Fruit fly (Drosophila melanogaster) whole organism, embryonic: ENCODE data around the gene DCTN1-p150.

Source experiments
- B-H1 ChIP-seq: fragments of 200-800 bp; sonication (Bioruptor generic); IDR thresholded peaks from 3 replicates; pipeline ENCODE4 v1.3.6; 2022; ENCODE audit warnings: missing biosample characterization, missing genetic modification characterization
- Blimp-1 ChIP-seq: fragments of 200-800 bp; sonication (Bioruptor generic); optimal IDR thresholded peaks from 3 replicates; lab custom pipeline; 2018; ENCODE audit warnings: missing biosample characterization, missing genetic modification characterization, mild to moderate bottlenecking, moderate library complexity, missing genetic modification reagents
- CG10274 ChIP-seq: fragments of 200-800 bp; sonication (Bioruptor generic); optimal IDR thresholded peaks from 3 replicates; lab custom pipeline; 2017; ENCODE audit warnings: missing biosample characterization, mild to moderate bottlenecking, missing genetic modification characterization
- CG10321 ChIP-seq: fragments of 200-800 bp; sonication (Bioruptor generic); IDR thresholded peaks from 2 replicates; pipeline ENCODE4 v1.3.6; 2022; ENCODE audit warnings: missing biosample characterization, missing genetic modification characterization
- CG13424 ChIP-seq: fragments of 200-800 bp; sonication (Bioruptor generic); optimal IDR thresholded peaks from 2 replicates; lab custom pipeline; 2019; ENCODE audit warnings: missing biosample characterization, mild to moderate bottlenecking, missing genetic modification characterization, moderate library complexity
- CG14441 ChIP-seq: fragments of 200-800 bp; sonication (Bioruptor generic); IDR thresholded peaks from 2 replicates; pipeline ENCODE4 v1.3.6; 2022; ENCODE audit warnings: missing biosample characterization, missing genetic modification characterization
- CG1602 ChIP-seq: fragments of 200-800 bp; sonication (Bioruptor generic); optimal IDR thresholded peaks from 3 replicates; lab custom pipeline; 2016; ENCODE audit warnings: missing biosample characterization, missing genetic modification characterization
- CG16863 ChIP-seq: fragments of 200-800 bp; sonication (Bioruptor generic); optimal IDR thresholded peaks from 3 replicates; lab custom pipeline; 2016; ENCODE audit warnings: missing biosample characterization, missing genetic modification characterization
- CG17829 ChIP-seq: fragments of 200-800 bp; optimal IDR thresholded peaks from 2 replicates; lab custom pipeline; 2019; ENCODE audit warnings: missing biosample characterization, mild to moderate bottlenecking, missing genetic modification characterization, moderate library complexity
- CG18599 ChIP-seq: fragments of 200-800 bp; sonication (Bioruptor generic); optimal IDR thresholded peaks from 3 replicates; lab custom pipeline; 2017; ENCODE audit warnings: missing biosample characterization, missing genetic modification characterization, mild to moderate bottlenecking, moderate library complexity, missing genetic modification reagents
- CG3281 ChIP-seq: fragments of 200-800 bp; sonication (Bioruptor generic); optimal IDR thresholded peaks from 3 replicates; lab custom pipeline; 2017; ENCODE audit warnings: missing biosample characterization, mild to moderate bottlenecking, missing genetic modification characterization
- CG33213 ChIP-seq: fragments of 200-800 bp; sonication (Bioruptor generic); optimal IDR thresholded peaks from 3 replicates; lab custom pipeline; 2016; ENCODE audit warnings: missing biosample characterization, missing genetic modification characterization
- CG4424 ChIP-seq: fragments of 200-800 bp; sonication (Bioruptor generic); optimal IDR thresholded peaks from 3 replicates; lab custom pipeline; 2016; ENCODE audit warnings: missing biosample characterization, missing genetic modification characterization
- CG4617 ChIP-seq: fragments of 200-800 bp; sonication (Bioruptor generic); optimal IDR thresholded peaks from 3 replicates; lab custom pipeline; 2016; ENCODE audit warnings: missing biosample characterization, missing genetic modification characterization, borderline replicate concordance
- CG7839 ChIP-seq: fragments of 200-800 bp; sonication (Bioruptor generic); optimal IDR thresholded peaks from 3 replicates; lab custom pipeline; 2018; ENCODE audit warnings: missing biosample characterization, mild to moderate bottlenecking, missing genetic modification characterization, moderate library complexity
- CG8924 ChIP-seq: fragments of 200-800 bp; optimal IDR thresholded peaks from 3 replicates; lab custom pipeline; 2019; ENCODE audit warnings: missing biosample characterization, mild to moderate bottlenecking, missing genetic modification characterization, moderate library complexity
- CG9215 ChIP-seq: fragments of 200-800 bp; sonication (Bioruptor generic); IDR thresholded peaks from 2 replicates; pipeline ENCODE4 v1.3.6; 2022; ENCODE audit warnings: missing biosample characterization, missing genetic modification characterization
- CG9797 ChIP-seq: fragments of 200-800 bp; sonication (Bioruptor generic); optimal IDR thresholded peaks from 3 replicates; lab custom pipeline; 2018; ENCODE audit warnings: missing biosample characterization, mild to moderate bottlenecking, missing genetic modification characterization
- CrebB ChIP-seq: fragments of 200-800 bp; sonication (Bioruptor generic); optimal IDR thresholded peaks from 3 replicates; lab custom pipeline; 2018; ENCODE audit warnings: missing biosample characterization, mild to moderate bottlenecking, missing genetic modification characterization
- D ChIP-seq, 2 experiments: fragments of 200-800 bp in 1 of 2; fragments of >200 bp in 1 of 2; sonication (Bioruptor generic) in 1 of 2; optimal IDR thresholded peaks; 2 replicates in 1 of 2; 3 replicates in 1 of 2; lab custom pipeline; 2017; ENCODE audit warnings: mild to moderate bottlenecking in 1 of 2, missing biosample characterization in 1 of 2, missing genetic modification characterization in 1 of 2, missing genetic modification reagents in 1 of 2
- D19B ChIP-seq: fragments of 200-800 bp; sonication (Bioruptor generic); optimal IDR thresholded peaks from 2 replicates; lab custom pipeline; 2017; ENCODE audit warnings: missing biosample characterization, mild to moderate bottlenecking, missing genetic modification characterization
- Dip3 ChIP-seq: fragments of 200-800 bp; sonication (Bioruptor generic); optimal IDR thresholded peaks from 3 replicates; lab custom pipeline; 2016; ENCODE audit warnings: missing biosample characterization, missing genetic modification characterization
- Dp ChIP-seq: fragments of 200-800 bp; sonication (Bioruptor generic); optimal IDR thresholded peaks from 2 replicates; lab custom pipeline; 2018; ENCODE audit warnings: missing biosample characterization, mild to moderate bottlenecking, missing genetic modification characterization, moderate library complexity
- Eip74EF ChIP-seq, 2 experiments: fragments of 200-800 bp in 1 of 2; fragments of >200 bp in 1 of 2; sonication (Bioruptor generic) in 1 of 2; optimal IDR thresholded peaks; 2 replicates each; lab custom pipeline; 2017 to 2019; ENCODE audit warnings: missing biosample characterization in 2 of 2, missing genetic modification characterization in 2 of 2, mild to moderate bottlenecking in 1 of 2, moderate library complexity in 1 of 2
- Ets65A ChIP-seq: fragments of 200-800 bp; sonication (Bioruptor generic); peaks from one replicate; lab custom pipeline; 2016; ENCODE audit warnings: missing biosample characterization, missing genetic modification characterization
- HmgZ ChIP-seq: fragments of 200-800 bp; sonication (Bioruptor generic); optimal IDR thresholded peaks from 2 replicates; lab custom pipeline; 2018; ENCODE audit warnings: missing biosample characterization, mild to moderate bottlenecking, missing genetic modification characterization
- Jarid2 ChIP-seq: fragments of 200-800 bp; sonication (Bioruptor generic); optimal IDR thresholded peaks from 3 replicates; lab custom pipeline; 2017; ENCODE audit warnings: mild to moderate bottlenecking, missing biosample characterization, missing genetic modification reagents, missing genetic modification characterization
- Lim3 ChIP-seq: fragments of 200-800 bp; sonication (Bioruptor generic); IDR thresholded peaks from 2 replicates; pipeline ENCODE4 v1.3.6; 2022; ENCODE audit warnings: missing biosample characterization, missing genetic modification characterization
- Lpt ChIP-seq: fragments of >200 bp; optimal IDR thresholded peaks from 2 replicates; lab custom pipeline; 2018; ENCODE audit warnings: missing biosample characterization, missing genetic modification characterization
- Max ChIP-seq: fragments of 200-800 bp; sonication (Bioruptor generic); optimal IDR thresholded peaks from 2 replicates; lab custom pipeline; 2016; ENCODE audit warnings: missing biosample characterization, mild to moderate bottlenecking, missing genetic modification characterization
- Myb ChIP-seq: fragments of 200-800 bp; sonication (Bioruptor generic); optimal IDR thresholded peaks from 2 replicates; lab custom pipeline; 2016; ENCODE audit warnings: missing biosample characterization, missing genetic modification characterization
- NK7.1 ChIP-seq: fragments of 200-800 bp; sonication (Bioruptor generic); optimal IDR thresholded peaks from 3 replicates; lab custom pipeline; 2016; ENCODE audit warnings: missing biosample characterization, missing genetic modification characterization
- Opbp ChIP-seq: fragments of 200-800 bp; sonication (Bioruptor generic); IDR thresholded peaks from 3 replicates; pipeline ENCODE4 v1.3.6; 2022; ENCODE audit warnings: missing biosample characterization, missing genetic modification characterization; ENCODE audit not compliant: partially characterized antibody
- Scr ChIP-seq: fragments of 200-800 bp; sonication (Bioruptor generic); IDR thresholded peaks from 2 replicates; pipeline ENCODE4 v1.3.6; 2022; ENCODE audit warnings: missing biosample characterization, missing genetic modification characterization; ENCODE audit not compliant: partially characterized antibody
- Taf1 ChIP-seq: fragments of 200-800 bp; sonication (Bioruptor generic); IDR thresholded peaks from 2 replicates; pipeline ENCODE4 v1.3.6; 2022; ENCODE audit warnings: missing biosample characterization, missing genetic modification characterization
- amos ChIP-seq: fragments of 200-800 bp; sonication (Bioruptor generic); IDR thresholded peaks from 2 replicates; pipeline ENCODE4 v1.3.6; 2022; ENCODE audit warnings: missing biosample characterization, missing genetic modification characterization; ENCODE audit not compliant: partially characterized antibody
- dysf ChIP-seq: fragments of 200-800 bp; sonication (Bioruptor generic); IDR thresholded peaks from 3 replicates; pipeline ENCODE4 v1.3.6; 2022; ENCODE audit warnings: missing biosample characterization, missing genetic modification characterization
- ems ChIP-seq: fragments of 200-800 bp; sonication (Bioruptor generic); optimal IDR thresholded peaks from 3 replicates; lab custom pipeline; 2016; ENCODE audit warnings: missing biosample characterization, missing genetic modification characterization
- esg ChIP-seq: fragments of 200-800 bp; sonication (Bioruptor generic); conservative IDR thresholded peaks from 2 replicates; pipeline ENCODE4 v1.3.6; 2022; ENCODE audit warnings: missing biosample characterization, missing genetic modification characterization
- grn ChIP-seq: fragments of 200-800 bp; sonication (Bioruptor generic); optimal IDR thresholded peaks from 3 replicates; lab custom pipeline; 2017; ENCODE audit warnings: missing biosample characterization, missing genetic modification characterization
- mld ChIP-seq: fragments of 200-800 bp; sonication (Bioruptor generic); IDR thresholded peaks from 3 replicates; pipeline ENCODE4 v1.3.6; 2022; ENCODE audit warnings: missing biosample characterization, missing genetic modification characterization; ENCODE audit not compliant: partially characterized antibody
- nerfin-1 ChIP-seq: fragments of 200-800 bp; sonication (Bioruptor generic); optimal IDR thresholded peaks from 3 replicates; lab custom pipeline; 2019; ENCODE audit warnings: missing biosample characterization, mild to moderate bottlenecking, missing genetic modification characterization, moderate library complexity
- nmo ChIP-seq: fragments of 200-800 bp; sonication (Bioruptor generic); optimal IDR thresholded peaks from 2 replicates; lab custom pipeline; 2018; ENCODE audit warnings: missing biosample characterization, mild to moderate bottlenecking, missing genetic modification characterization, moderate library complexity
- onecut ChIP-seq: fragments of 200-800 bp; sonication (Bioruptor generic); IDR thresholded peaks from 2 replicates; pipeline ENCODE4 v1.3.6; 2022; ENCODE audit warnings: missing biosample characterization, missing genetic modification characterization
- pzg ChIP-seq: fragments of 200-800 bp; sonication (Bioruptor generic); optimal IDR thresholded peaks from 3 replicates; lab custom pipeline; 2018; ENCODE audit warnings: missing biosample characterization, mild to moderate bottlenecking, missing genetic modification characterization, moderate library complexity
- sqz ChIP-seq: fragments of 200-800 bp; sonication (Bioruptor generic); optimal IDR thresholded peaks from 3 replicates; lab custom pipeline; 2018; ENCODE audit warnings: missing biosample characterization, mild to moderate bottlenecking, missing genetic modification characterization
- tup ChIP-seq: fragments of 200-800 bp; sonication (Bioruptor generic); optimal IDR thresholded peaks from 2 replicates; lab custom pipeline; 2016; ENCODE audit warnings: missing biosample characterization, mild to moderate bottlenecking, missing genetic modification characterization, moderate library complexity
- wek ChIP-seq: fragments of 200-800 bp; sonication (Bioruptor generic); optimal IDR thresholded peaks from 3 replicates; lab custom pipeline; 2018; ENCODE audit warnings: missing biosample characterization, mild to moderate bottlenecking, missing genetic modification characterization, moderate library complexity

The DCTN1-p150 gene

DNA sequence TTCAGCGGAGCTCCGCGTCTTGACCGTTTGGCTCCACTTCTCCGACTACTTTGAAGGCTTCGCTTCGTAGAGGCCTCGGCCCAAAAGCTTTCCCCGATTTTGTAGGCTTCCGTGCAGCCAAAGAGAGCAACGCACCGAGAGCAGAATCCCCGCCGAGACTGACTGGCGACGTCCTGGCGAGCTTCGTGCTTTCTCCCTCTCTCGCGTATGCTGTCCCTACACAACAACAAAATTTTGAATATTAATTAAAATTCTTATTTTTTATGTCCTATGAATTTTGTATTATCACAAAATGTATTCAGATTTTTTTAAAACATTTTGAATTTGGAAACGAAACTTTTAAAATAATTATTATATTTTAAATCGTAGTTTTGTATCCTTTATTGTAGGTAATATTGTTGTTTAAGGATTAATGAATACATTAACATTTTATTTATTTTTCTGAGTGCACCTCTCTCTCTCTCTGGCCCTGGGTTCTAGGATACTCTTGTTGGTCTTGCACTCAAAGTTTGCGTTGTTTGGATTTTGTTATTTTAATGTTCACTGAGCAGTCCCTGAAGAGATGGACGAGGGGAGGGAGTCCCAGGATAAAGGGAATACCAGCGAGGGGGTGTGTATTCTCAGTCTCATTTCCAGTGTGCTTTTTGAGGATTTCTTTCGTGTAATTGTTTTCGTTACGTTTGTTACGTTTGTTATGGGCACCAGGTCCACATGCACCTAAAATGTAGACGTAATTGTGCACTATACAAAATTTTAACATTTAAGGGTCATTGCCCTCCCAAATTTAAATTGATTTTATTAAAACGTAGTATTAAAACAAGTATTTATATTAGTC lies 25.8 kb upstream of the DCTN1-p150 start, which contains the start of gene dysc (continued):
- TF ChIP-seq Jarid2 (GFP tag; lab: Kevin White, UChicago) (no peak), onecut (GFP tag; lab: Robert Waterston, UW) (no peak), CG10274 (GFP tag; lab: Kevin White, UChicago) (no peak), D (optimal IDR thresholded peaks at IDR 0.05; lab: Kevin White, UChicago) (no peak), D (GFP tag; optimal IDR thresholded peaks at IDR 0.05; lab: Kevin White, UChicago) (no peak), Dp (GFP tag; lab: Kevin White, UChicago) (no peak), Lim3 (GFP tag; lab: Robert Waterston, UW) (no peak), CrebB (tag; lab: Kevin White, UChicago) (no peak), Eip74EF (GFP tag; optimal IDR thresholded peaks at IDR 0.05; lab: Kevin White, UChicago) (no peak), sqz (no peak), CG10321 (GFP tag; lab: Robert Waterston, UW) (no peak), CG16863 (GFP tag; lab: Kevin White, UChicago) (no peak), D19B (GFP tag; lab: Kevin White, UChicago) (no peak), CG9215 (GFP tag; lab: Robert Waterston, UW) (no peak), nerfin-1 (no peak), Max (GFP tag; lab: Kevin White, UChicago) (no peak), Scr (no peak), CG18599 (GFP tag; lab: Kevin White, UChicago) (peak; percentile 81), CG1602 (no peak), nmo (peak; percentile 4), esg (GFP tag; lab: Robert Waterston, UW) (no peak), CG4617 (GFP tag; lab: Kevin White, UChicago) (no peak), Dip3 (GFP tag; lab: Kevin White, UChicago) (no peak), CG9797 (no peak), pzg (GFP tag; lab: Kevin White, UChicago) (no peak), dysf (GFP tag; lab: Robert Waterston, UW) (peak; percentile 19; the same call in 2 of the 3 replicates), CG17829 (peak; percentile 8), Taf1 (GFP tag; lab: Robert Waterston, UW) (no peak), Myb (GFP tag; lab: Kevin White, UChicago) (no peak), tup (no peak), mld (no peak), B-H1 (GFP tag; lab: Robert Waterston, UW) (no peak), CG14441 (no peak), ems (no peak), CG3281 (GFP tag; lab: Kevin White, UChicago) (peak; percentile 49), wek (no peak), grn (GFP tag; lab: Kevin White, UChicago) (no peak), amos (GFP tag; lab: Robert Waterston, UW) (no peak), CG7839 (tag; lab: Kevin White, UChicago) (peak; percentile 59), CG13424 (peak; percentile 68), Ets65A (GFP tag; lab: Kevin White, UChicago) (peak; percentile 38), CG33213 (GFP tag; lab: Kevin White, UChicago) (no peak), Opbp (GFP tag; lab: Robert Waterston, UW) (no peak), NK7.1 (GFP tag; lab: Kevin White, UChicago) (no peak), CG4424 (no peak), Lpt (no peak), HmgZ (tag; lab: Kevin White, UChicago) (no peak), Blimp-1 (GFP tag; lab: Kevin White, UChicago) (no peak), CG8924 (peak; percentile 53)
